Worm (Caenorhabditis elegans) whole organism, L1 larva: ENCODE data around the gene C47E12.11.

ENCODE experiments used
- ceh-82 ChIP-seq, 3 experiments: fragments of 150-350 bp in 1 of 3; sonication (generic microtip) in 2 of 3; optimal IDR thresholded peaks; 2 replicates each; lab custom pipeline; 2014 to 2017; ENCODE audit warnings: missing biosample characterization in 3 of 3, missing genetic modification characterization in 3 of 3
- lin-13 ChIP-seq: fragments of 150-350 bp; optimal IDR thresholded peaks from 2 replicates; lab custom pipeline; 2014; ENCODE audit warnings: missing biosample characterization, missing genetic modification reagents, missing genetic modification characterization
- nhr-76 ChIP-seq: sonication (generic microtip); optimal IDR thresholded peaks from 2 replicates; lab custom pipeline; 2017; ENCODE audit warnings: missing biosample characterization, missing genetic modification characterization
- ztf-4 ChIP-seq: fragments of 150-350 bp; optimal IDR thresholded peaks from 2 replicates; lab custom pipeline; 2014; ENCODE audit warnings: missing biosample characterization, missing genetic modification characterization

- no peak for TF ChIP-seq ztf-4 (tag; lab: Kevin White, UChicago)
- no peak for TF ChIP-seq ceh-82 (tag; optimal IDR thresholded peaks at IDR 0.05; lab: Kevin White, UChicago)
- TF ChIP-seq nhr-76 (tag; lab: Kevin White, UChicago) = no peak
- no peak for TF ChIP-seq lin-13 (GFP tag; lab: Kevin White, UChicago)
These were observed 48.4 kb downstream of the C47E12.11 start, which contains the start of gene F44D12.2 for ce11 chrIV:10017633-10018032.
